Fruit fly (Drosophila melanogaster): ENCODE results near the gene CG32270.

The CG32270 gene

DNA sequence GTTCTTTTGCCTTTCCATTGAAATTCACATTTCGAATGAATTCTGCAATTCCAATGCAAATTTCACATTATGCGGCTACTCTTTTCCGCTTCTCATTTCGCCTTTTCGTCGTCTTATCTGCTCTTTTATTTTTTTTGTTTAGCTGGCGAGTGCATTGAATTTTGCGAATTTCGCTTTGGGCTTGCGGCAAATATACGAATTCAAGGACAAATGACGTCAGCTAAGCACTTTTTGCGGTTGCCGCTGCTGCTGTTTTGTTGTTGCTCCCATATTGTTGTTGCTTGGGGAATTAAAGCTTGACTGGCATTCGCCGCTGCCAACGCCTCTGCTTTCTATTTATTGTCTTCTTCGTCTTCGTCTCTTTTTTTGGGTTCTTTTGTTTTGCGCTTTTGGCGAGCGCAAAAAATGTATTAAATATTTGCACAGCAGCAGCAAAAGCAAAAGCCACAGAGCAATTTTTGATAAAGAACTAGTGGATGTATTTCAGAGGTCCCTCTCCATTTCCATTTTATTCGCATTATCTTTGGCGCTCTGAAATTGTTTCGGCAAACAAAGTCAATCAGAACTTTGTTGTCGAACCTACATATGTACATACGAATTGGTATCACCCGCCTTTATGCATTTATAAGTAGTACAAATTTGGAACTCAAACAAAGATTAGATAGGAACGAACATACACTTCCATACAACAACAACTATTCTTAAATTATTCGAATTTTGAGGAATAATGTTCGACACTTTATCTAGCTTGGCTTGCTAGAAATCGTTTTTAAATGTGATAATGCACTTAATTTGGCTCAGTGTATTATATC is 31.2 kb upstream of the CG32270 start (continued):
- TF ChIP-seq ewg (GFP tag; optimal IDR thresholded peaks at IDR 0.05) (no peak), CG13123 (GFP tag; optimal IDR thresholded peaks at IDR 0.05) (no peak), zfh1 (GFP tag; IDR thresholded peaks at IDR 0.05) (no peak), Dad (GFP tag; optimal IDR thresholded peaks at IDR 0.05) (no peak), Xrp1 (GFP tag; IDR thresholded peaks at IDR 0.05) (no peak), dysf (GFP tag; IDR thresholded peaks at IDR 0.05) (no peak), CHES-1-like (GFP tag; optimal IDR thresholded peaks at IDR 0.05) (no peak), chm (GFP tag; IDR thresholded peaks at IDR 0.05) (no peak), CG13296 (GFP tag; optimal IDR thresholded peaks at IDR 0.05) (no peak), CG7928 (GFP tag; optimal IDR thresholded peaks at IDR 0.05) (no peak), da (GFP tag; optimal IDR thresholded peaks at IDR 0.05) (no peak), CG17612 (GFP tag; IDR thresholded peaks at IDR 0.05) (no peak), CrebB (tag; optimal IDR thresholded peaks at IDR 0.05) (no peak), CG1233 (GFP tag; optimal IDR thresholded peaks at IDR 0.05) (no peak), mam (GFP tag; optimal IDR thresholded peaks at IDR 0.05) (no peak), tin (GFP tag; optimal IDR thresholded peaks at IDR 0.05) (no peak), stwl (tag; optimal IDR thresholded peaks at IDR 0.05) (no peak), HLH3B (GFP tag; IDR thresholded peaks at IDR 0.05) (no peak), CG30020 (tag; optimal IDR thresholded peaks at IDR 0.05) (no peak), Dref (GFP tag; IDR thresholded peaks at IDR 0.05) (no peak), Bgb (GFP tag; IDR thresholded peaks at IDR 0.05; ENCODE audit: partially characterized antibody) (no peak), MESR4 (GFP tag; optimal IDR thresholded peaks at IDR 0.05) (no peak), CG3163 (GFP tag; optimal IDR thresholded peaks at IDR 0.05) (no peak), amos (GFP tag; IDR thresholded peaks at IDR 0.05; ENCODE audit: partially characterized antibody) (no peak), NC2β (GFP tag; optimal IDR thresholded peaks at IDR 0.05) (no peak), CG4360 (GFP tag; IDR thresholded peaks at IDR 0.05) (0 out of 2 replicates have a peak, but pooled peaks have one; percentile 29), Jarid2 (GFP tag; optimal IDR thresholded peaks at IDR 0.05) (no peak), D (optimal IDR thresholded peaks at IDR 0.05) (no peak), D (GFP tag; optimal IDR thresholded peaks at IDR 0.05) (no peak), CG12659 (GFP tag; optimal IDR thresholded peaks at IDR 0.05) (no peak), nerfin-1 (tag; optimal IDR thresholded peaks at IDR 0.05) (no peak), Pdp1 (GFP tag; optimal IDR thresholded peaks at IDR 0.05) (peak in 1 of 2 experiments; percentile 18), Dp (GFP tag; optimal IDR thresholded peaks at IDR 0.05) (no peak), CG9609 (GFP tag; optimal IDR thresholded peaks at IDR 0.05) (no peak), MBD-R2 (GFP tag; IDR thresholded peaks at IDR 0.05) (no peak), pfk (GFP tag; optimal IDR thresholded peaks at IDR 0.05) (no peak), CG13894 (tag; optimal IDR thresholded peaks at IDR 0.05) (no peak), pzg (GFP tag; optimal IDR thresholded peaks at IDR 0.05) (no peak), gfzf (GFP tag; optimal IDR thresholded peaks at IDR 0.05) (no peak), cas (GFP tag; IDR thresholded peaks at IDR 0.05) (no peak), Nf-YA (GFP tag; IDR thresholded peaks at IDR 0.05) (no peak), ara (GFP tag; IDR thresholded peaks at IDR 0.05) (no peak), CG12744 (GFP tag; optimal IDR thresholded peaks at IDR 0.05) (no peak), Dip2 (GFP tag; IDR thresholded peaks at IDR 0.05) (no peak), pros (GFP tag; optimal IDR thresholded peaks at IDR 0.05) (no peak), CG2678 (tag; optimal IDR thresholded peaks at IDR 0.05) (peak; percentile 10), CG4617 (GFP tag; optimal IDR thresholded peaks at IDR 0.05; ENCODE audit: borderline replicate concordance) (no peak), CG10565 (GFP tag; optimal IDR thresholded peaks at IDR 0.05) (no peak), Adf1 (GFP tag; IDR thresholded peaks at IDR 0.05) (no peak), CG8281 (tag; optimal IDR thresholded peaks at IDR 0.05) (no peak)
